Worm (Caenorhabditis elegans) whole organism, L1 larva: ENCODE results near the gene grl-10.

ENCODE experiments used
- C16A3.4 ChIP-seq: fragments of 150-350 bp; optimal IDR thresholded peaks from 2 replicates; lab custom pipeline; 2014; ENCODE audit warnings: missing biosample characterization, missing genetic modification characterization
- C34B4.2 ChIP-seq: sonication (generic microtip); optimal IDR thresholded peaks from 2 replicates; lab custom pipeline; 2017; ENCODE audit warnings: mild to moderate bottlenecking, missing genetic modification characterization, missing compliant biosample characterization
- Y116A8C.19 ChIP-seq: sonication (generic microtip); optimal IDR thresholded peaks from 2 replicates; lab custom pipeline; 2016; ENCODE audit warnings: missing compliant biosample characterization, missing genetic modification characterization, borderline replicate concordance
- aha-1 ChIP-seq: fragments of 150-350 bp; optimal IDR thresholded peaks from 2 replicates; lab custom pipeline; 2014; ENCODE audit warnings: missing biosample characterization, missing genetic modification characterization
- alr-1 ChIP-seq: fragments of 200-800 bp; sonication (Bioruptor generic); optimal IDR thresholded peaks from 2 replicates; lab custom pipeline; 2018; ENCODE audit warnings: borderline replicate concordance, mild to moderate bottlenecking, missing genetic modification characterization, missing compliant biosample characterization
- ceh-63 ChIP-seq: fragments of 200-800 bp; sonication (Bioruptor generic); optimal IDR thresholded peaks from 2 replicates; lab custom pipeline; 2018; ENCODE audit warnings: mild to moderate bottlenecking, missing genetic modification characterization, missing compliant biosample characterization
- ceh-8 ChIP-seq: fragments of 200-800 bp; sonication (Bioruptor generic); optimal IDR thresholded peaks from 2 replicates; lab custom pipeline; 2018; ENCODE audit warnings: mild to moderate bottlenecking, missing genetic modification characterization, moderate library complexity, missing compliant biosample characterization
- ceh-82 ChIP-seq, 3 experiments: fragments of 150-350 bp in 1 of 3; sonication (generic microtip) in 2 of 3; optimal IDR thresholded peaks; 2 replicates each; lab custom pipeline; 2014 to 2017; ENCODE audit warnings: missing biosample characterization in 3 of 3, missing genetic modification characterization in 3 of 3
- dsc-1 ChIP-seq: sonication (generic microtip); optimal IDR thresholded peaks from 2 replicates; lab custom pipeline; 2016; ENCODE audit warnings: mild to moderate bottlenecking, missing genetic modification characterization, missing compliant biosample characterization
- efl-3 ChIP-seq: fragments of 200-800 bp; sonication (Bioruptor generic); optimal IDR thresholded peaks from 2 replicates; lab custom pipeline; 2018; ENCODE audit warnings: mild to moderate bottlenecking, missing genetic modification characterization, missing compliant biosample characterization
- egl-13 ChIP-seq: sonication (generic microtip); optimal IDR thresholded peaks from 2 replicates; lab custom pipeline; 2016; ENCODE audit warnings: missing genotype, missing genetic modification reagents, missing genetic modification characterization, missing compliant biosample characterization
- egl-27 ChIP-seq, 2 experiments: fragments of 150-350 bp in 1 of 2; sonication (generic microtip); optimal IDR thresholded peaks; 3 replicates each; lab custom pipeline; 2017 to 2018; ENCODE audit warnings: missing biosample characterization in 2 of 2, missing genetic modification characterization in 2 of 2, missing genetic modification reagents in 2 of 2
- elt-2 ChIP-seq: sonication (generic microtip); optimal IDR thresholded peaks from 2 replicates; lab custom pipeline; 2016; ENCODE audit warnings: missing genetic modification characterization, mild to moderate bottlenecking, inconsistent platforms, missing compliant biosample characterization, missing genetic modification reagents
- ets-5 ChIP-seq: fragments of 200-800 bp; sonication (Bioruptor generic); IDR thresholded peaks from 2 replicates; pipeline ENCODE4 v1.3.6; 2022; ENCODE audit warnings: missing genetic modification characterization, missing compliant biosample characterization
- fkh-10 ChIP-seq: sonication (generic microtip); optimal IDR thresholded peaks from 2 replicates; lab custom pipeline; 2017; ENCODE audit warnings: missing biosample characterization, missing genetic modification reagents, missing genetic modification characterization
- fkh-4 ChIP-seq: sonication (generic microtip); optimal IDR thresholded peaks from 2 replicates; lab custom pipeline; 2016; ENCODE audit warnings: missing compliant biosample characterization, missing genetic modification characterization, borderline replicate concordance
- fkh-8 ChIP-seq: sonication (generic microtip); optimal IDR thresholded peaks from 2 replicates; lab custom pipeline; 2016; ENCODE audit warnings: mild to moderate bottlenecking, missing genetic modification characterization, missing compliant biosample characterization
- fos-1 ChIP-seq: fragments of 150-350 bp; optimal IDR thresholded peaks from 2 replicates; lab custom pipeline; 2014; ENCODE audit warnings: missing biosample characterization, missing genetic modification characterization
- grh-1 ChIP-seq: fragments of 200-800 bp; sonication (Bioruptor generic); IDR thresholded peaks from 2 replicates; pipeline ENCODE4 v1.3.6; 2022; ENCODE audit warnings: missing genetic modification reagents, missing genetic modification characterization, missing compliant biosample characterization
- hlh-17 ChIP-seq: fragments of 200-800 bp; sonication (Bioruptor generic); optimal IDR thresholded peaks from 2 replicates; lab custom pipeline; 2018; ENCODE audit warnings: missing genetic modification characterization, mild to moderate bottlenecking, missing compliant biosample characterization, moderate library complexity, borderline replicate concordance
- hlh-4 ChIP-seq: sonication (generic microtip); optimal IDR thresholded peaks from 2 replicates; lab custom pipeline; 2016; ENCODE audit warnings: mild to moderate bottlenecking, missing genetic modification characterization, missing compliant biosample characterization
- hpl-2 ChIP-seq: fragments of 150-350 bp; optimal IDR thresholded peaks from 2 replicates; lab custom pipeline; 2014; ENCODE audit warnings: missing biosample characterization, missing genetic modification reagents, missing genetic modification characterization
- isw-1 ChIP-seq: fragments of 200-800 bp; sonication (Bioruptor generic); IDR thresholded peaks from 2 replicates; pipeline ENCODE4 v1.3.6; 2022; ENCODE audit warnings: missing genetic modification characterization, missing compliant biosample characterization
- lin-14 ChIP-seq: fragments of 200-800 bp; sonication (Bioruptor generic); optimal IDR thresholded peaks from 2 replicates; lab custom pipeline; 2018; ENCODE audit warnings: mild to moderate bottlenecking, missing genetic modification characterization, moderate library complexity, missing compliant biosample characterization
- lin-15B ChIP-seq: fragments of 150-350 bp; sonication (generic microtip); optimal IDR thresholded peaks from 3 replicates; lab custom pipeline; 2014; ENCODE audit warnings: missing biosample characterization, missing genetic modification characterization
- lir-3 ChIP-seq: sonication (generic microtip); optimal IDR thresholded peaks from 2 replicates; lab custom pipeline; 2016; ENCODE audit warnings: mild to moderate bottlenecking, missing genetic modification characterization, moderate library complexity, missing compliant biosample characterization; ENCODE audit not compliant: poor library complexity
- mab-9 ChIP-seq: fragments of 200-800 bp; sonication (Bioruptor generic); IDR thresholded peaks from 2 replicates; pipeline ENCODE4 v1.3.6; 2022; ENCODE audit warnings: missing genetic modification reagents, missing genetic modification characterization, missing compliant biosample characterization
- mdl-1 ChIP-seq, 2 experiments: fragments of 150-350 bp; optimal IDR thresholded peaks; 2 replicates each; lab custom pipeline; 2014 to 2017; ENCODE audit warnings: missing biosample characterization in 2 of 2, missing genetic modification characterization in 2 of 2, inconsistent platforms in 1 of 2
- nhr-11 ChIP-seq: fragments of 150-350 bp; optimal IDR thresholded peaks from 2 replicates; lab custom pipeline; 2014; ENCODE audit warnings: missing biosample characterization, missing genetic modification characterization
- nhr-12 ChIP-seq: sonication (generic microtip); optimal IDR thresholded peaks from 2 replicates; lab custom pipeline; 2017; ENCODE audit warnings: missing biosample characterization, missing genetic modification characterization
- nhr-20 ChIP-seq: sonication (generic microtip); optimal IDR thresholded peaks from 2 replicates; lab custom pipeline; 2016; ENCODE audit warnings: mild to moderate bottlenecking, missing genetic modification characterization, missing compliant biosample characterization
- nhr-237 ChIP-seq: fragments of 150-350 bp; optimal IDR thresholded peaks from 2 replicates; lab custom pipeline; 2014; ENCODE audit warnings: missing biosample characterization, missing genetic modification characterization
- nhr-28 ChIP-seq: fragments of 150-350 bp; optimal IDR thresholded peaks from 2 replicates; lab custom pipeline; 2014; ENCODE audit warnings: missing biosample characterization, missing genetic modification characterization
- nhr-47 ChIP-seq: sonication (generic microtip); optimal IDR thresholded peaks from 2 replicates; lab custom pipeline; 2016; ENCODE audit warnings: mild to moderate bottlenecking, missing genetic modification characterization, moderate library complexity, missing compliant biosample characterization
- nhr-71 ChIP-seq: sonication (generic microtip); optimal IDR thresholded peaks from 2 replicates; lab custom pipeline; 2016; ENCODE audit warnings: mild to moderate bottlenecking, missing genetic modification characterization, moderate library complexity, missing compliant biosample characterization
- nhr-77 ChIP-seq: fragments of 150-350 bp; optimal IDR thresholded peaks from 2 replicates; lab custom pipeline; 2014; ENCODE audit warnings: missing biosample characterization, missing genetic modification characterization
- nhr-85 ChIP-seq: sonication (generic microtip); peaks from one replicate; lab custom pipeline; 2016; ENCODE audit warnings: missing genetic modification characterization, inconsistent platforms, missing compliant biosample characterization
- nhr-90 ChIP-seq: sonication (generic microtip); optimal IDR thresholded peaks from 2 replicates; lab custom pipeline; 2016; ENCODE audit warnings: mild to moderate bottlenecking, missing genetic modification characterization, missing compliant biosample characterization; ENCODE audit not compliant: poor library complexity
- pag-3 ChIP-seq: sonication (generic microtip); optimal IDR thresholded peaks from 2 replicates; lab custom pipeline; 2017; ENCODE audit warnings: missing genetic modification characterization, mild to moderate bottlenecking, missing compliant biosample characterization, antibody characterized with exemption, borderline replicate concordance; ENCODE audit not compliant: insufficient read depth
- pax-3 ChIP-seq: fragments of 200-800 bp; sonication (Bioruptor generic); optimal IDR thresholded peaks from 2 replicates; lab custom pipeline; 2018; ENCODE audit warnings: mild to moderate bottlenecking, missing genetic modification characterization, moderate library complexity, missing compliant biosample characterization
- pqm-1 ChIP-seq: sonication (generic microtip); optimal IDR thresholded peaks from 3 replicates; lab custom pipeline; 2017; ENCODE audit warnings: missing biosample characterization, missing genetic modification characterization
- skn-1 ChIP-seq: fragments of 150-350 bp; optimal IDR thresholded peaks from 2 replicates; lab custom pipeline; 2014; ENCODE audit warnings: missing biosample characterization, missing genetic modification characterization
- snpc-4 ChIP-seq: fragments of 150-350 bp; optimal IDR thresholded peaks from 2 replicates; lab custom pipeline; 2014; ENCODE audit warnings: missing biosample characterization, missing genetic modification characterization
- sox-4 ChIP-seq: sonication (generic microtip); optimal IDR thresholded peaks from 2 replicates; lab custom pipeline; 2016; ENCODE audit warnings: missing genetic modification characterization, missing compliant biosample characterization
- sptf-1 ChIP-seq: fragments of 150-350 bp; optimal IDR thresholded peaks from 2 replicates; lab custom pipeline; 2014; ENCODE audit warnings: missing biosample characterization, missing genetic modification characterization
- swsn-7 ChIP-seq: sonication (generic microtip); optimal IDR thresholded peaks from 2 replicates; lab custom pipeline; 2016; ENCODE audit warnings: missing genetic modification characterization, missing compliant biosample characterization
- tbx-2 ChIP-seq: sonication (generic microtip); optimal IDR thresholded peaks from 2 replicates; lab custom pipeline; 2016; ENCODE audit warnings: missing genetic modification characterization, missing compliant biosample characterization
- unc-130 ChIP-seq: fragments of 150-350 bp; optimal IDR thresholded peaks from 2 replicates; lab custom pipeline; 2017; ENCODE audit warnings: missing biosample characterization, missing genetic modification characterization, inconsistent platforms
- unc-86 ChIP-seq: sonication (generic microtip); optimal IDR thresholded peaks from 2 replicates; lab custom pipeline; 2016; ENCODE audit warnings: missing genetic modification characterization, missing compliant biosample characterization
- unc-98 ChIP-seq: fragments of 200-800 bp; sonication (Bioruptor generic); IDR thresholded peaks from 2 replicates; pipeline ENCODE4 v1.3.6; 2022; ENCODE audit warnings: missing genetic modification characterization, missing compliant biosample characterization
- xbp-1 ChIP-seq: sonication (generic microtip); optimal IDR thresholded peaks from 2 replicates; lab custom pipeline; 2016; ENCODE audit warnings: missing genetic modification characterization, missing compliant biosample characterization
- zag-1 ChIP-seq: fragments of 150-350 bp; optimal IDR thresholded peaks from 2 replicates; lab custom pipeline; 2014; ENCODE audit warnings: missing biosample characterization, missing genetic modification characterization
- ztf-11 ChIP-seq, 2 experiments: sonication (generic microtip); optimal IDR thresholded peaks; 2 replicates each; lab custom pipeline; 2016 to 2017; ENCODE audit warnings: missing genetic modification characterization in 2 of 2, missing biosample characterization in 1 of 2, missing compliant biosample characterization in 1 of 2

The grl-10 gene

ce11 chrV:7730488-7730887, 43.9 kb upstream of the grl-10 start (continued):
- no peak for TF ChIP-seq fkh-10 (GFP tag; lab: Kevin White, UChicago)
- peak; percentile 21 for TF ChIP-seq unc-86 (tag; lab: Kevin White, UChicago)
- TF ChIP-seq xbp-1 (tag; lab: Kevin White, UChicago) = peak; percentile 32
- no peak for TF ChIP-seq mab-9 (GFP tag; lab: Robert Waterston, UW)
- peak; percentile 13 for TF ChIP-seq unc-130
- no peak for TF ChIP-seq nhr-237 (tag; lab: Kevin White, UChicago)
- no peak for TF ChIP-seq ztf-11 (tag; optimal IDR thresholded peaks at IDR 0.05; lab: Kevin White, UChicago)
- no peak for TF ChIP-seq lin-15B
- no peak for TF ChIP-seq aha-1 (tag; lab: Kevin White, UChicago)
- TF ChIP-seq Y116A8C.19 (tag; lab: Kevin White, UChicago) = no peak
- peak; percentile 42 for TF ChIP-seq nhr-77 (tag; lab: Kevin White, UChicago)
- no peak for TF ChIP-seq elt-2
- TF ChIP-seq hlh-4 (tag; lab: Kevin White, UChicago) = no peak
- no peak for TF ChIP-seq C34B4.2 (tag; lab: Kevin White, UChicago)
- no peak for TF ChIP-seq hlh-17
- no peak for TF ChIP-seq skn-1 (tag; lab: Kevin White, UChicago)
- no peak for TF ChIP-seq zag-1 (tag; lab: Kevin White, UChicago)
- no peak for TF ChIP-seq nhr-12 (tag; lab: Kevin White, UChicago)
- TF ChIP-seq nhr-28 = no peak
- TF ChIP-seq ceh-8 (GFP tag; lab: Kevin White, UChicago) = no peak
- TF ChIP-seq hpl-2 = peak; percentile 55
- peak; percentile 48 for TF ChIP-seq lir-3 (tag; lab: Kevin White, UChicago)
- no peak for TF ChIP-seq sptf-1 (tag; lab: Kevin White, UChicago)
- no peak for TF ChIP-seq pax-3 (tag; lab: Kevin White, UChicago)
- no peak for TF ChIP-seq grh-1
- peak; percentile 53 for TF ChIP-seq dsc-1 (tag; lab: Kevin White, UChicago)
- TF ChIP-seq fkh-8 (tag; lab: Kevin White, UChicago) = peak; percentile 45
- peak; percentile 50 for TF ChIP-seq fos-1
- TF ChIP-seq nhr-20 = peak; percentile 67
- peak; percentile 59 for TF ChIP-seq nhr-47 (tag; lab: Kevin White, UChicago)
- TF ChIP-seq lin-14 (GFP tag; lab: Kevin White, UChicago) = peak; percentile 49
- TF ChIP-seq mdl-1 (tag; optimal IDR thresholded peaks at IDR 0.05; lab: Kevin White, UChicago) = peak in 1 of 2 experiments; percentile 45
- TF ChIP-seq swsn-7 (tag; lab: Kevin White, UChicago) = peak; percentile 56
- no peak for TF ChIP-seq sox-4
- TF ChIP-seq tbx-2 (tag; lab: Kevin White, UChicago) = peak; percentile 32
- TF ChIP-seq efl-3 (GFP tag; lab: Kevin White, UChicago) = no peak
- TF ChIP-seq isw-1 (GFP tag; lab: Robert Waterston, UW) = no peak
- no peak for TF ChIP-seq egl-27 (tag; optimal IDR thresholded peaks at IDR 0.05; lab: Kevin White, UChicago)
- no peak for TF ChIP-seq unc-98 (GFP tag; lab: Robert Waterston, UW)
- no peak for TF ChIP-seq alr-1 (tag; lab: Kevin White, UChicago)
- TF ChIP-seq C16A3.4 (tag; lab: Kevin White, UChicago) = peak; percentile 54
- TF ChIP-seq egl-13 (tag; lab: Kevin White, UChicago) = no peak
- peak; percentile 66 for TF ChIP-seq nhr-90 (tag; lab: Kevin White, UChicago)
- TF ChIP-seq ceh-82 (tag; optimal IDR thresholded peaks at IDR 0.05; lab: Kevin White, UChicago) = peak in 2 of 3 experiments; percentile 28 to 30
- TF ChIP-seq ceh-63 (GFP tag; lab: Kevin White, UChicago) = no peak
- TF ChIP-seq ets-5 (GFP tag; lab: Robert Waterston, UW) = no peak
- TF ChIP-seq pqm-1 (tag; lab: Kevin White, UChicago) = no peak
- TF ChIP-seq nhr-71 (tag; lab: Kevin White, UChicago) = peak; percentile 71
- no peak for TF ChIP-seq fkh-4
- no peak for TF ChIP-seq snpc-4 (tag; lab: Kevin White, UChicago)
- TF ChIP-seq nhr-85 (tag; lab: Kevin White, UChicago) = peak; percentile 69
- no peak for TF ChIP-seq nhr-11
- TF ChIP-seq pag-3 = no peak
